Worm (Caenorhabditis elegans): ENCODE results near the gene F38B7.10.

Gene F38B7.10

DNA sequence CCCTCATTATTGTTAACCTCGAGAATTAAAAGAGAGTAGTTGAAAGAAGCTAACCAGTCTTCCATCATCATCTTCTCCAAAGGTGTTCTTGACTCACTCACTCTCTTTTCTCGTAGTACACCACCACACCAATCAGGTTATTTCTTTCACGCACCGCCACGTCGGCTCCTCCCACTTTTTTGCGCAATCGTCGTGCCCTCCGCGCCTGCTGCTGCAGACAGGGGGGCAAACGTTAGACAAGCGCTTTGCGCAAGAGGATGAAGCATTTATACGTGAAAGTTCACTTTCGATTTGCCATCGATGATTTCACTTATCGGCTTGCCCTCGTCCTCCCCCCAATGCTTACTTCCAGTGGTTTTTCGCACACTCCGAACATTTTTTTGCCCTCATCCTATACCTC lies 20.0 kb upstream of the F38B7.10 start:
- TF ChIP-seq unc-62 (GFP tag; optimal IDR thresholded peaks at IDR 0.05): no peak

DNA sequence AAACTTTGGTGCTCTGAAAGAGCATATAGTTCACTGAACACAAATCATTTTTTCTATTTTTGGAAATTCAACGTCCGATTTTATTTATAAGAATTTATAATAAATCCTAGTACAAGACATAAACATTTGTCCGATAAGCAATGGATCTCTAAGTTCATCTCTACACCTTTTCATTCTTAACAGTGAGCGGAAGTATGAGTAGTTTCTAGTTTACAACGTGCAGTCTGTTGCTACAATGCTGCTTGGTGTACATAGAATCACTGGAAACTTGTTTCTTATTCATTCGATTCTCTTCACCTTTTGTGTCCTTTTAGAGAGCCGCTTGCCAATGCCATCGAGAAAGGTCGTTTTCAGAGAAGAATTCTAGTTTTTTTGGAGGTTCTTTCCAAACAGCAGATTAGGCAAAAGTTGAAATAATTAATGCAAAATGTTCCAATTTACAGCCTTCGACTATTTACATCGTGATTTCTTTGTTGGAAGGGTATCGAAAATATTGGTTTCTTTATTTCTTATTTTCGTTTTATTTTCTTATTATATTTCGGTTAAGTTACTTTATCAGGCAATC lies 18.3 kb upstream of the F38B7.10 start:
- no peak for TF ChIP-seq unc-62 (GFP tag; optimal IDR thresholded peaks at IDR 0.05)

DNA sequence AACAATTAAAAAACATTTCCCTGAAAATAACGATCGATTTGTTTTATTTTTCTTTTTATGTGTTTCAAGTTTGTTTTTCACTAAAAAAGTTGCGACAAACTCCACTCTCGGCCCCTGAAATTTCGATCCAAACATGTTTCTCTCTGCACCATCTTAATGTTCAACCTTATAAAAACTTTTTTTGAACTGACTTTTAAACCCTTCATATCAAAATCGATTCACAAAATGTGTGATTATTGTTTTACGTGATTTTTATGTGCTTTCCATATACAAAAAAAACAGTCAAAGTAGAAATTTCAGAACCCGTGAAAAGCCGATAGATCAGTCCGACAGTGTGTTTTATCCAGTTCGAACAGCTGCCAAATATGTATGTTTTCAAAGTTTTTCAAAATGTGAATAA lies 17.8 kb upstream of the F38B7.10 start, which contains the start of gene ccch-1:
Gene ccch-1 (plus strand): TSS at position 301 of the 400 bp plus-strand sequence.
- no peak for TF ChIP-seq unc-62 (GFP tag; optimal IDR thresholded peaks at IDR 0.05)

DNA sequence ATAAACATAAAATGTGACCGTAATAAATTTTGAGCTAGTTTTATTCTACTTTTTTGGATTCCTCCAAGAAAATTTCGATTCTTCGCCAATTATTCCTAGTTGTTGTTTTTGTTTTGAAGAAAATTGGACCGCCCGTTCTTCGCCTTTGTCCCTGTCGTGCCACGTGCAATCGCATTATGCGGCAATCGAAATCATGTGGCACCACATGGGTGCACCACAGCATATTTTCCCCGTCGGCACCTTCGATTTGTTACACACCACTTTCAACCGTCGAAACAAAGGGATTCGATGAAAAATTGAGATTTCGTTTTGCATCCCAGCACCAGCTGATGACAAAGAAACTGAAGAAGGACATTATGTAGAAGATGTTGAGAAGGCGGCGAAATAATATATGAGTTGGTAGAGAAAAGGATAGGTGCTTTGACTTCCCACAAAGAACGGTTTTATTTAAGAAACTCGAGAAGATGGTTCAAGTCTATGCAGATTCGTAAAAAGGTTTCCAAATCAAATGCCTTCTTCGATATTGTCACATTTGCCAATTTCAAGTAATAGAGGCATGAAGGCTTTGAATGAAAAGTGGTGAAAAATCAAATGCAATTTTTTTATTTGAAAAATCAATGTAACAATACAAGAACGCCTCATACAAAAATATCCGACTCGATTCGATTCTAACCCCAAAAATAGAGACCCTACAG lies 16.5 kb upstream of the F38B7.10 start:
- TF ChIP-seq unc-62 (GFP tag; optimal IDR thresholded peaks at IDR 0.05): no peak

DNA sequence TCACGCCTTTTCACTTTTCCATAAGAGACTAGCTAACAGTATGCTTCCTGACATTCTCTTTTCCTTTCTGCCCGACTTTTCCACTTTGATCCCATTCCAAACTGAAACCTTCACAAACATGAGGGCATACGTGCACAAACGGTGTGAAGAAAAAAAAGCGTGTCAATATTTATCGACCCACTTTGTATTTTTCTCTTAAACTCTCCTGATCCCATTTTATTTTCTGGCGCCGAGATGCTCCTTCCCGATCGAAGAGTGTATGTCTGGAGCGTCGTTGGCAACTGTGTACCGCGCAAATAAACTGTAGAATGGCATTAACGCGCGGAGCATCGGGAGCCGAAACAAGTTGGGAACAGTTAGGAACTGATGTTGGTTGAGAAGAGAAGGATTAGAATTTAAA lies 15.8 kb upstream of the F38B7.10 start:
- TF ChIP-seq unc-62 (GFP tag; optimal IDR thresholded peaks at IDR 0.05): no peak

DNA sequence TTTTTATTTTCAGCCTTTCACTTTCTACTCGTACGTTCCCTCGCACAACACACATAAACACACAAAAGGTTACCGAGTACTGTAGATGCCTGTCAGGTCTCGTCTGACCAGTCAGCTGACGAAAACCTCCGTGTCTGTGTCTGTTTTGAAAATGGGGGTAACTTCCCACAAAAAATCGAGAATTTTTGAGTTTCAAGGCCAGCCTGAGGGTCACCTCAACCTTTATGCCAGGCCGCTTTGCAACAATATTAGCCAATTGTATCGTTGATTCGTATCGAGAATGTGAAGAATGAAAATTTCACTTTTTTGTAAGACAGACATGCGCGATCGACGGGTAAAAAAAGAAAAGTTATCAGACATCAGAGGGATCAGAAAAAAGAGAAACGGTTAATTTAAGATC lies 14.2 kb upstream of the F38B7.10 start:
- no peak for TF ChIP-seq unc-62 (GFP tag; optimal IDR thresholded peaks at IDR 0.05)

DNA sequence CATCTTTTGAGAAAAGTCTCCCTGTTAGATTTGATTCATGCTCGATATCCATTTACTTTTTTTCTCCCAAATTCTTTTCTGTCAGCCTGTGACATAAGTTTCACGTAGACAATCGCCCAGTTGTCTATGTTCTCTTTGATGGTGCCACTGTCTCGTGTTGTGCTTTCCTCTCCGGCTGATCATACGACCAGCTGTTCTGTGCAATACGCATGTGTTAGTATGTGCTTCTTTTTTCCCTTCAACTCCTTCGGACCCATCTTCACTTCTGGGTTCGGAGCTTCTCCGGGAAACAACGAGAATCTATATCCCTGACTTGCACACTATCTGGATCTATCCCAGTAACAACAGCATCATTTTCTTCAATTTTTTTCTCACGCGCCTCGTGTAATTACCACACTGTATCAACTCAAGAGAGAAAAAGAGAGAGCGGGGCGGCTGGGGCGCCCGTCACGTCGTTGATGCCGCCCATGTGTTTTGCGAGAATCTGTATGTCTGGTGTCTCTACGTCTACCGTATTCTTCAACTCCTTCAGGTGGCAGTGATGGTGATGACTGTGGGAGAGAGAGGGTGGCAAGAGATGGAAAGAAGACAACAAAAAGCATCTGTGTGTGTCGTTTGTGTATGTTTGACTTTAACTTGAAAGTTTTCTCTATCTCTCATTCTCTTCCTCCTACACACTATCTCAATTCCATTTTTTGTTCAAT lies 13.3 kb upstream of the F38B7.10 start:
- no peak for TF ChIP-seq unc-62 (GFP tag; optimal IDR thresholded peaks at IDR 0.05)

DNA sequence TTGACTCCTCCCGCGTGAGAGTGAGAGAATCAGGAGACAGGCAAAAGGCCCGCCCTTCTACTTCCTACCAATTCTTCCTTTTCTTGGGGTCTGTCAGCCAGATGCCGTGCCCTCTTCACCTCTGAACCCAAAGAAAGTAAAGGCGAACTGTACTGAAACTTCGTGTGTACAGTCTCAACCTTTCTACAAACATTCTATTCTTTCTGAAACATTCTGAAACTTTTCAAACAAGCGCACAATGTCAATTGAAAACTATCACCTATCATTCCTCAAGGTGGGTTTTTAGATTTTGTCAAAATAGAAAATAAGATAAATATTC lies 12.8 kb upstream of the F38B7.10 start:
- TF ChIP-seq unc-62 (GFP tag; optimal IDR thresholded peaks at IDR 0.05): no peak

DNA sequence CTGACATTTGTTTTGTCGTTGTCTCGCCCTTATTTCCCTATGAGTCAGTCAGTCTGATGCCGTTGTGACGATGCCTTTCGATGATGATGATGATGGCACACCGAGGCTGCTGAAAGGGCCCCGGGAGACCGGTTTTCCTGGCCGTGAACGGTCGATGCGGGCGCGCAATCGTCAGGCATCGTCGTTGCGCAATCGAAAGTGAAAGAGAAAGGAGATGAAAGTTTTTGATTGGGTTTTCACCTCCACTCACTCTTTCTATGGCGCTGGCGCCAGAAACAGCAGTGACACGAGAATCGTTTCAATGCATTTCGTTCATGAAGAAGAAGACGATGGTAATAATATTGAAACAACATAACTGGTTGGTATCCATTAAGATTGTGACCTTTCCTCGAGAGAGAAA lies 12.4 kb upstream of the F38B7.10 start:
- TF ChIP-seq unc-62 (GFP tag; optimal IDR thresholded peaks at IDR 0.05): no peak

DNA sequence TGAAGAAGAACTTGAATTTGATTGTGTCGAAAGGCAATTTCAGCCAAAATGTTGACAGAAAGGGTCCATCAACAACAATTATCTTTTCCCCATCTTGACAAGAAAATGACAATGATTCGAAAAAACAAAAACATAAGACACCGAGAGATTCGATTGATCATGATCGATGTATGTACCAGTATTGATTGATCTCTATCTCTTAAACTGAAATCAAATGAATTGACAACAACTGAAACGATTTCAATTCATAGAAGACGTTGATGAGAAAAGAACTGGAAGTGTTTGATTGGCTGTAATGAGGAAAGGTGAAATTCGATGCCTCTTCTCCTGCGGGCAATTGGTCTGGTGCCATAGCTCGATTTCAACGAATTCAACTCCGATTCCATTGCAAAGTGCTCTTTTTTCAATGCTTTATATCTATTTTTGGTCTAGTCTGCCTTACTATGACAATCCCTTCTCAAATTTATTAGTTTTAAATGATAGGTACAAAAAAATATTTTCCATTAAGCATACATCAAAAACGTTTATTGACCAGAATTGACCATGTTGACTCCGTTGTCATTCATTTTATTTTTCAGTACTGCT lies 11.9 kb upstream of the F38B7.10 start:
- TF ChIP-seq unc-62 (GFP tag; optimal IDR thresholded peaks at IDR 0.05): no peak

DNA sequence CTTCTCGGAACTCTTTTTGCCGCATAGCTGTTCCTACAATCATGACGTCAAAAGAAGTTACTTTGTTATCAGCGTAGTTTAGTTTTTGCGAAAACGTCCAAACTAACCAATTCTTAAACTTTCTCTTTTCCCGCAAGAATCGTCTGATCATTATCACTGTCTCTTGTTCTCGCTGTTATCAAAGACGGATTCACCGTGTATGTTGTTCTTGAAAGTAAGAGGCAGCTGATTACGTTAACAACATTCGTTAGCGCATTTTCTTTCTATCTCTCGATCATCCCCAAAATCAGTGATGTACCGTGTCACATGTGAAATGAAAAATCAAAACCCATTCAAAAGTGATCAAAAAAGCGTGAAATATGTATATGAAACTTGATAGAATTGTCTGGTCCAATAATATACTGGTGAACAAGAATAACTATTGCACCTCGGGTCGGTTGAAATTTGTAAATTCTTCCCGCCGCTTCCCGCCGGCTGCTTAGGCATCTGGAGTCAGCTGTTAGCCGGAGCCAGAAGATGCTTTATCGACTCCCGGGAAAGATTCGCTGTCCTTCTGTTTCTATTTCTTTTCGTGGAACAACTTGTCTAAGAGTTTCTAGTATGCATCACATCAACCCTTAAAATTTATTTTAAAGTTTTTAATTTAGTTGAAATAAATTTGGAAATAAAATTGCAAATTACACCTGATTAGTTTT lies 10.7 kb upstream of the F38B7.10 start:
- TF ChIP-seq unc-62 (GFP tag; optimal IDR thresholded peaks at IDR 0.05): no peak

DNA sequence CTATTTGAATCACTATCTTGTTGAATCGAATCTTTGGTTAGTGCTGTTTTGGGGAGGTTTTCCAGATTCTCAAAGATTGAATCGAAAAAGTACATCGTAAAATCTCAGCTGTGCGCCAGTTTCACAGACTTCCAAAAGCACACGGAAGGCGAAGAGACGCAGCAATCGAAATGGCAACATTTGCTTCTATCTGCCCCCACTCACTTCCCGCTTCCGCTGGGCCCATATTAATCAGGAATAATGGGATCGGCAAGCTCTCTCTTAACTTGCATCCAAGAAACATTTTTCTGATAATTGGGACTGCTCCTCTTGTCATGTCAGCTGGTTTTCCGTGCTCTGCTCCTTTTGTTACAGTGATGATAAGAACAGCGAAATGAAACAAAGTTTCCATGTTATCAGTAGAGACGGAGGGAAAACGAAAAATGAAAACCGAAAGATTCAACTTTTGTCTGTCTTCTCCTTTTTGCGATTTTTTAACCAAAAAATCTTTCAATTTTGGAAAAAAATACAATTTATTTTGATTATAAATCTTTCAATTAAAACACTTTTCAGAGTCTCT lies 9.7 kb upstream of the F38B7.10 start:
- no peak for TF ChIP-seq unc-62 (GFP tag; optimal IDR thresholded peaks at IDR 0.05)

DNA sequence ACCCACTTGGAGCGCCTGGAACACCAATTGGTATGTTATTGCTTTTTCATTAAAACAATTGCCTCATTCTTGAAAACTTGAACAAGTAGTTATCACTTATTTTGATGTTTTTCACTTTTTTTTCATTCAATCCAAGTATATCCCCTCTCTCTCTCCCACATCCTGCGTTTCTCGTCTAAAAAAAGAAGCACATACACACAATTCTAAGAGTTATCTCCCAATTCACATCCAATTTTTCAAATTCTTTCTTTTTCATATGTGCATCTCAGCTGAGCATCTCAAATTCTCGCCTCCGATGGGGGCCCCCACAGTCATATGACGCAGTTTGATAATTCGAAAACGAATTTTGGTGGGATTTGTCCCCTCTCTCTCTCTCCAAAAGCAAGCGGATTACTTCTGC lies 8.7 kb upstream of the F38B7.10 start:
- no peak for TF ChIP-seq unc-62 (GFP tag; optimal IDR thresholded peaks at IDR 0.05)

DNA sequence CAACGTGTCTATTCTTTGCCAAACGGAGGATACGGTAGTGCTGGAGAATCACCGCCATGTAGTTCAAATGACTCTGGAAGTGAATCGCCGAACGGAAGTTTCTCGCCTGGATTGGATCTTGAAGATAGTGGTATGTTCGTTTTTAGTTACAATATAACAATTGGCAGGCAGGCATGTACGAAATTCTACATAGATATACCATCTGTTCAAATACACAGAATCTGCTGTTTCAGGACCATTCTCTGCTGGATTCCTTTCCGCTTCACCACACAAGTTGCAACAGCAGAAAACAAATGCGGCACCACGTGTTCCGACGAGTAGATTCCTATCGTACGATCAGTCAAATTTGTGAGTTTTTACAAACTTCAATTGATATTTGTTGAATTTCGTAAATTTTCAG lies 5.8 kb upstream of the F38B7.10 start:
- TF ChIP-seq unc-62 (GFP tag; optimal IDR thresholded peaks at IDR 0.05): no peak

DNA sequence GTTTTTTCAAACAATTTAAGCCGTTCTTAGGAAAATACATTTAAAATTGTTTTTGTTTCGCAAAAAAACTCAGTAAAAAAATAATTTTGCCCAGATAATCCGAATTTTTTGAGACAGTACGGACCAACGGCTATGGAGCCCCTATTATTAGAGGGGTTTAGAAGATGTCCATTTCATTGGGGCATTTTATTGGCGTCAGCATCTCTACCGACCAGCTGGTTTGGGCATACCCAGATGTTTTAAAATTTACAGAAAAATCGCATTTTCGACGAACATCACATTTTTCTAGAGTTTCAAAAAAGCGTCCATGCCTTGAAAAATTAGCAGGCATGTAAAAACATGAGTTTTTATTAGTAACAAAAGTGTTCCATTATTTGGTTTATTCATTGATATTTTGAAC lies 4.0 kb upstream of the F38B7.10 start:
- TF ChIP-seq unc-62 (GFP tag; optimal IDR thresholded peaks at IDR 0.05): no peak

DNA sequence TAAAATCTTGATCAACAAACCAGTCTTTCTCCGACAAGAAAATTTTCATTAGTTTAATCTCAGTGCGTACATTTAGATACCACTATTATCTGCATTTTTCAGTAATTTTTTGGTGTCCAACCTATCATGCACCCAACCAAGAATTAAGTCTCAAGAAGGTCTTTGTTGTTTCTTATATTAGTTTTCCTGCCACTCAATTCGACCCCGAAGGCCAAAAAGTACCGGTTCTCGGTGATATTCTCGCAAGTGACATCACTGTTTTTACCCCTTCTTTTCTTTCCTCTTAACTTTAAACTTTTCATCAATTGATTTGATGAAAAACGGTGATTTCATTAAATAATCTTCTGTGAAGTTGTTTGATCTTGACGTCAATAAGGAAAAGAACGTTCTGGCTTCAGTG lies 1.8 kb upstream of the F38B7.10 start, which contains the start of gene F38B7.2:
Gene F38B7.2 (plus strand): TSS at position 400 of the 400 bp plus-strand sequence.
- TF ChIP-seq unc-62 (GFP tag; optimal IDR thresholded peaks at IDR 0.05): no peak

Measured in whole organism, dauer.